Worm (Caenorhabditis elegans): Measurements from ENCODE around the gene hrpa-2.
A peak's percentile ranks its signal among the peaks of the same experiment; 100 is the strongest.

Gene hrpa-2

DNA sequence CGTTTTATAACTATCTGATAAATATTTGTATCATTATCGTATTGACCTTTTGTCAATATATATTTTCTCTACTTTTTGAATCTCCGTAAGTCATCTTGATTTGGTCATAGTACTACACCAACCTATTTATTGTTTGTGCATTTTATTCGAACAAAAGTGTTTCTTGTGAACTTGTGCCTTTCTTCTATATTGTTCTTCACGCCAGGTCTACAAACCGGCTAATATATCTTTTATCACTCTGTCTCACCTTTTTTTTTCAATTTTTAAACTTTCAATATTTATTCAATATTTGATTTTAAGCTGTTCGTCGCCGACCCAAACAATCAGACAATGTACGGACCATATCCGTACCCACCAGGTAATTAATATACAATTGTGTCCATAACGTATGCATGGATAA lies at the start of gene hrpa-2:
Gene hrpa-2 (plus strand): TSS at position 301 of the 400 bp plus-strand sequence.
- TF ChIP-seq sptf-1 (tag; optimal IDR thresholded peaks at IDR 0.05) = no peak
- TF ChIP-seq tbx-8 (GFP tag; optimal IDR thresholded peaks at IDR 0.05) = no peak
- TF ChIP-seq ceh-83 (GFP tag; optimal IDR thresholded peaks at IDR 0.05) = no peak
- no peak for TF ChIP-seq blmp-1 (tag; optimal IDR thresholded peaks at IDR 0.05)
- no peak for TF ChIP-seq nhr-28 (tag; optimal IDR thresholded peaks at IDR 0.05)
- TF ChIP-seq ham-2 (GFP tag; optimal IDR thresholded peaks at IDR 0.05) = no peak
- no peak for TF ChIP-seq unc-62 (GFP tag; optimal IDR thresholded peaks at IDR 0.05)
- no peak for TF ChIP-seq nhr-76 (tag; optimal IDR thresholded peaks at IDR 0.05)
- no peak for TF ChIP-seq nhr-12 (tag; optimal IDR thresholded peaks at IDR 0.05)
- TF ChIP-seq snpc-4 (tag; optimal IDR thresholded peaks at IDR 0.05) = no peak
- TF ChIP-seq ces-1 (GFP tag; optimal IDR thresholded peaks at IDR 0.05) = no peak
- TF ChIP-seq sem-2 (GFP tag; optimal IDR thresholded peaks at IDR 0.05) = no peak
- no peak for TF ChIP-seq hlh-1 (tag; optimal IDR thresholded peaks at IDR 0.05)
- no peak for TF ChIP-seq lin-13 (tag; optimal IDR thresholded peaks at IDR 0.05)
- no peak for TF ChIP-seq cnd-1 (tag; optimal IDR thresholded peaks at IDR 0.05)
- TF ChIP-seq M03D4.4 (tag; optimal IDR thresholded peaks at IDR 0.05) = no peak

DNA sequence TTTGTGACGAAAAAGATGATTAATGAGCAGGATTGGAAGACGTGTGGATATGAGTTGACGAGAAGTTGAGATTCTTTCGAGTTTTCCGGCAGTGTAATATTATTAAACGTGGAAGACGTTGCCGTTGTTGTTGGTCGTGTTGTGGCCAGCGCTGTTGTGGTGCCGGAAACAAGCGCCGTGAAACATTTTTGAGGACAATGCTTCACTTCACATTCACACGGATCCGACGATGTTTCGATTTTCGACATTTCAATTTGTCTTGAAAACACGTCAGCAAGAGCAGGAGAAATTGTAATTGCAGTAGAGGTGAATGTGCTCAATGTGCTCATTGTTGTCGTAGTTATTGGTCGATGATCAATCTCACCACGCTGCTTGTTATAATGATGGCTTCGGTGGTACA lies 47.4 kb upstream of the hrpa-2 start:
- TF ChIP-seq nhr-12 (tag; optimal IDR thresholded peaks at IDR 0.05) (no peak), lin-13 (tag; optimal IDR thresholded peaks at IDR 0.05) (no peak), snpc-4 (tag; optimal IDR thresholded peaks at IDR 0.05) (no peak), blmp-1 (tag; optimal IDR thresholded peaks at IDR 0.05) (no peak)

DNA sequence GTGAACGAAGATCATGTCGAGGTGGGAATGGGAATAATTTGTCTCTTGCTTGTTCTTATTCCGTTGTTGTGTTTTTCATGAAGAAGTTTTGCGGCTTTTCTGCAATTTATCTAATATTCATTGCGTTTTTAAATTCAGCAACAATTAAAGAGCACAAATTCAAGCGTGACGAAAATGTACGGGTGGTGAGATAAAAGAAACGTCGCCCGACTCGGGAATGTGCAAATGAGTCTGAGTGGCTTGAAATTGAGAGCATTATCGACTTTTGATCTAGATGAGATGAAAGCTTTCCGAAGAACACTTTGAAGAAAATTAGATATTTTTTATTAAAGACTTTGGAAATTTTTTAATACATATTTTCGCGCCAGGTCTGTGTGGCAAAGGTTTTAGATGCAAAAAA lies 45.1 kb upstream of the hrpa-2 start, which contains the start of gene T03G11.10:
Gene T03G11.10 (minus strand): TSS at position 101 of the 400 bp plus-strand sequence.
- TF ChIP-seq unc-120 (tag; optimal IDR thresholded peaks at IDR 0.05; ENCODE audit: poor library complexity, severe bottlenecking) (no peak), ceh-83 (GFP tag; optimal IDR thresholded peaks at IDR 0.05) (no peak), mls-2 (tag; optimal IDR thresholded peaks at IDR 0.05) (no peak), ces-1 (GFP tag; optimal IDR thresholded peaks at IDR 0.05) (no peak), elt-3 (tag; optimal IDR thresholded peaks at IDR 0.05) (no peak), ceh-39 (tag; optimal IDR thresholded peaks at IDR 0.05) (no peak), ham-2 (GFP tag; optimal IDR thresholded peaks at IDR 0.05) (no peak), nhr-237 (tag; optimal IDR thresholded peaks at IDR 0.05) (no peak), elt-1 (tag; optimal IDR thresholded peaks at IDR 0.05; ENCODE audit: borderline replicate concordance, insufficient read depth) (no peak), cnd-1 (tag; optimal IDR thresholded peaks at IDR 0.05) (no peak), mab-5 (tag; optimal IDR thresholded peaks at IDR 0.05) (no peak)

- TF ChIP-seq cnd-1 (tag; optimal IDR thresholded peaks at IDR 0.05) (no peak), drap-1 (GFP tag; optimal IDR thresholded peaks at IDR 0.05) (no peak), ceh-39 (tag; optimal IDR thresholded peaks at IDR 0.05) (no peak), mep-1 (tag; optimal IDR thresholded peaks at IDR 0.05) (no peak), ceh-83 (GFP tag; optimal IDR thresholded peaks at IDR 0.05) (no peak), pha-4 (tag; optimal IDR thresholded peaks at IDR 0.05) (no peak), nhr-2 (tag; optimal IDR thresholded peaks at IDR 0.05) (no peak), unc-62 (GFP tag; optimal IDR thresholded peaks at IDR 0.05) (no peak), lin-32 (GFP tag; optimal IDR thresholded peaks at IDR 0.05) (no peak)
Observed at ce11 chrX:5174256-5174655, 41.9 kb upstream of the hrpa-2 start, which contains the start of gene zchc-1A. zchc-1A (plus strand) TSS chrX:5174369.

ce11 chrX:5179050-5179449 lies 37.1 kb upstream of the hrpa-2 start, which contains the start of gene metl-9:
metl-9 (minus strand) TSS chrX:5179150.
- TF ChIP-seq nhr-2 (tag; optimal IDR thresholded peaks at IDR 0.05) (no peak), mep-1 (tag; optimal IDR thresholded peaks at IDR 0.05) (peak; percentile 19)

- TF ChIP-seq M03D4.4 (tag; optimal IDR thresholded peaks at IDR 0.05) (no peak), mls-2 (tag; optimal IDR thresholded peaks at IDR 0.05) (no peak), snpc-4 (tag; optimal IDR thresholded peaks at IDR 0.05) (no peak), nhr-12 (tag; optimal IDR thresholded peaks at IDR 0.05) (no peak), lin-32 (GFP tag; optimal IDR thresholded peaks at IDR 0.05) (no peak), elt-3 (tag; optimal IDR thresholded peaks at IDR 0.05) (no peak), elt-1 (tag; optimal IDR thresholded peaks at IDR 0.05; ENCODE audit: borderline replicate concordance, insufficient read depth) (no peak), tbx-8 (GFP tag; optimal IDR thresholded peaks at IDR 0.05) (no peak)
Observed at ce11 chrX:5179874-5180273, 36.3 kb upstream of the hrpa-2 start, which contains the start of gene sru-48. sru-48 (plus strand) TSS chrX:5180174.
